Worm (Caenorhabditis elegans) whole organism, midembryonic: ENCODE measurements around the gene rbg-1.

Source experiments
- flt-1 ChIP-seq: fragments of 200-800 bp; sonication (Bioruptor generic); IDR thresholded peaks from 2 replicates; pipeline ENCODE4 v1.3.6; 2022; ENCODE audit warnings: missing genetic modification characterization, missing compliant biosample characterization
- ref-1 ChIP-seq: fragments of 200-800 bp; sonication (Bioruptor generic); conservative IDR thresholded peaks from 2 replicates; pipeline ENCODE4 v1.3.6; 2022; ENCODE audit warnings: missing genetic modification reagents, missing genetic modification characterization, missing compliant biosample characterization
- ztf-29 ChIP-seq: fragments of 200-800 bp; sonication (Bioruptor generic); IDR thresholded peaks from 2 replicates; pipeline ENCODE4 v1.3.6; 2022; ENCODE audit warnings: missing genetic modification reagents, missing genetic modification characterization, missing compliant biosample characterization

- TF ChIP-seq flt-1 (GFP tag; lab: Robert Waterston, UW) (no peak), ztf-29 (GFP tag; lab: Robert Waterston, UW) (no peak), ref-1 (GFP tag; lab: Robert Waterston, UW) (no peak)
Measured at ce11 chrX:14979388-14979787, 3.9 kb upstream of the rbg-1 start, which contains the start of gene emre-1.
